Worm (Caenorhabditis elegans) whole organism, L2 larva: Measurements from ENCODE around the gene F13A7.11.

ENCODE experiments used
- C34F6.9 ChIP-seq: fragments of 150-350 bp; optimal IDR thresholded peaks from 2 replicates; lab custom pipeline; 2014; ENCODE audit warnings: missing biosample characterization, missing genetic modification characterization
- F13H6.1 ChIP-seq: sonication (generic microtip); optimal IDR thresholded peaks from 2 replicates; lab custom pipeline; 2016; ENCODE audit warnings: missing genetic modification characterization, missing compliant biosample characterization
- R02D3.7 ChIP-seq: fragments of 150-350 bp; optimal IDR thresholded peaks from 2 replicates; lab custom pipeline; 2014; ENCODE audit warnings: missing biosample characterization, missing genetic modification characterization
- Y55F3AM.14 ChIP-seq: fragments of 200-800 bp; sonication (Bioruptor generic); optimal IDR thresholded peaks from 2 replicates; lab custom pipeline; 2018; ENCODE audit warnings: mild to moderate bottlenecking, missing genetic modification characterization, missing compliant biosample characterization
- alr-1 ChIP-seq: fragments of 150-350 bp; optimal IDR thresholded peaks from 2 replicates; lab custom pipeline; 2014; ENCODE audit warnings: missing biosample characterization, missing genetic modification characterization
- aly-2 ChIP-seq: fragments of 150-350 bp; optimal IDR thresholded peaks from 2 replicates; lab custom pipeline; 2014; ENCODE audit warnings: missing biosample characterization, missing genetic modification characterization
- ama-1 ChIP-seq: fragments of 150-350 bp; optimal IDR thresholded peaks from 2 replicates; lab custom pipeline; 2018; ENCODE audit warnings: inconsistent platforms
- ceh-16 ChIP-seq: fragments of 150-350 bp; optimal IDR thresholded peaks from 2 replicates; lab custom pipeline; 2014; ENCODE audit warnings: missing biosample characterization, missing genetic modification characterization
- ceh-82 ChIP-seq: fragments of 150-350 bp; optimal IDR thresholded peaks from 2 replicates; lab custom pipeline; 2014; ENCODE audit warnings: missing biosample characterization, missing genetic modification characterization
- crh-2 ChIP-seq: sonication (generic microtip); optimal IDR thresholded peaks from 2 replicates; lab custom pipeline; 2017; ENCODE audit warnings: missing biosample characterization, missing genetic modification characterization
- dmd-4 ChIP-seq: sonication (generic microtip); optimal IDR thresholded peaks from 2 replicates; lab custom pipeline; 2017; ENCODE audit warnings: missing biosample characterization, missing genetic modification characterization
- egl-27 ChIP-seq: sonication (generic microtip); optimal IDR thresholded peaks from 3 replicates; lab custom pipeline; 2017; ENCODE audit warnings: missing biosample characterization, missing genetic modification reagents, missing genetic modification characterization
- fos-1 ChIP-seq: fragments of 150-350 bp; optimal IDR thresholded peaks from 2 replicates; lab custom pipeline; 2014; ENCODE audit warnings: missing biosample characterization, missing genetic modification characterization
- gmeb-1 ChIP-seq: fragments of 150-350 bp; optimal IDR thresholded peaks from 2 replicates; lab custom pipeline; 2014; ENCODE audit warnings: missing biosample characterization, missing genetic modification characterization
- lsy-2 ChIP-seq, 2 experiments: fragments of 150-350 bp in 1 of 2; sonication (generic microtip) in 1 of 2; optimal IDR thresholded peaks; 2 replicates each; lab custom pipeline; 2014 to 2017; ENCODE audit warnings: missing biosample characterization in 2 of 2, missing genetic modification characterization in 2 of 2
- mbf-1 ChIP-seq: sonication (generic microtip); optimal IDR thresholded peaks from 2 replicates; lab custom pipeline; 2017; ENCODE audit warnings: missing biosample characterization, missing genetic modification characterization
- mdl-1 ChIP-seq, 2 experiments: fragments of 150-350 bp in 1 of 2; sonication (generic microtip) in 1 of 2; optimal IDR thresholded peaks; 2 replicates each; lab custom pipeline; 2017; ENCODE audit warnings: missing biosample characterization in 2 of 2, missing genetic modification characterization in 2 of 2
- nhr-10 ChIP-seq: sonication (generic microtip); optimal IDR thresholded peaks from 2 replicates; lab custom pipeline; 2017; ENCODE audit warnings: missing biosample characterization, missing genetic modification characterization
- nhr-11 ChIP-seq: fragments of 150-350 bp; optimal IDR thresholded peaks from 2 replicates; lab custom pipeline; 2014; ENCODE audit warnings: missing biosample characterization, missing genetic modification characterization
- nhr-12 ChIP-seq: fragments of 150-350 bp; optimal IDR thresholded peaks from 2 replicates; lab custom pipeline; 2014; ENCODE audit warnings: missing biosample characterization, missing genetic modification characterization
- nhr-129 ChIP-seq: fragments of 150-350 bp; optimal IDR thresholded peaks from 2 replicates; lab custom pipeline; 2014; ENCODE audit warnings: missing biosample characterization, missing genetic modification characterization
- nhr-21 ChIP-seq: fragments of 150-350 bp; optimal IDR thresholded peaks from 2 replicates; lab custom pipeline; 2014; ENCODE audit warnings: missing biosample characterization, missing genetic modification characterization
- nhr-237 ChIP-seq: fragments of 150-350 bp; optimal IDR thresholded peaks from 2 replicates; lab custom pipeline; 2014; ENCODE audit warnings: missing biosample characterization, missing genetic modification characterization
- nhr-6 ChIP-seq: fragments of 150-350 bp; optimal IDR thresholded peaks from 2 replicates; lab custom pipeline; 2014; ENCODE audit warnings: missing biosample characterization, missing genetic modification characterization
- nhr-77 ChIP-seq: fragments of 150-350 bp; optimal IDR thresholded peaks from 2 replicates; lab custom pipeline; 2014; ENCODE audit warnings: missing biosample characterization, missing genetic modification characterization
- peb-1 ChIP-seq: fragments of 150-350 bp; optimal IDR thresholded peaks from 2 replicates; lab custom pipeline; 2014; ENCODE audit warnings: missing biosample characterization, missing genetic modification characterization
- sem-4 ChIP-seq: fragments of 150-350 bp; optimal IDR thresholded peaks from 2 replicates; lab custom pipeline; 2014; ENCODE audit warnings: missing biosample characterization, missing genetic modification reagents, missing genetic modification characterization
- skn-1 ChIP-seq: sonication (generic microtip); optimal IDR thresholded peaks from 2 replicates; lab custom pipeline; 2017; ENCODE audit warnings: missing biosample characterization, missing genetic modification characterization
- sma-3 ChIP-seq: sonication (generic microtip); optimal IDR thresholded peaks from 2 replicates; lab custom pipeline; 2016; ENCODE audit warnings: missing genetic modification reagents, missing genetic modification characterization, missing compliant biosample characterization
- sma-9 ChIP-seq, 2 experiments: fragments of 150-350 bp in 1 of 2; sonication (generic microtip) in 1 of 2; optimal IDR thresholded peaks; 2 replicates each; lab custom pipeline; 2014 to 2016; ENCODE audit warnings: missing genetic modification characterization in 2 of 2, mild to moderate bottlenecking in 1 of 2, missing biosample characterization in 1 of 2, missing compliant biosample characterization in 1 of 2, missing genetic modification reagents in 1 of 2, moderate library complexity in 1 of 2
- snpc-4 ChIP-seq: fragments of 150-350 bp; optimal IDR thresholded peaks from 2 replicates; lab custom pipeline; 2014; ENCODE audit warnings: missing biosample characterization, missing genetic modification characterization
- unc-39 ChIP-seq: fragments of 150-350 bp; optimal IDR thresholded peaks from 2 replicates; lab custom pipeline; 2014; ENCODE audit warnings: missing biosample characterization, missing genetic modification characterization
- unc-55 ChIP-seq: fragments of 150-350 bp; sonication (generic microtip); optimal IDR thresholded peaks from 3 replicates; lab custom pipeline; 2014; ENCODE audit warnings: missing biosample characterization, missing genetic modification reagents, missing genetic modification characterization
- unc-62 ChIP-seq: fragments of 150-350 bp; optimal IDR thresholded peaks from 2 replicates; lab custom pipeline; 2014; ENCODE audit warnings: missing biosample characterization, missing genetic modification reagents, missing genetic modification characterization
- zag-1 ChIP-seq: fragments of 150-350 bp; optimal IDR thresholded peaks from 2 replicates; lab custom pipeline; 2014; ENCODE audit warnings: missing biosample characterization, missing genetic modification characterization
- ztf-1 ChIP-seq: fragments of 200-800 bp; sonication (Bioruptor generic); conservative IDR thresholded peaks from 2 replicates; pipeline ENCODE4 v1.3.6; 2022; ENCODE audit warnings: missing genetic modification characterization, missing compliant biosample characterization
- ztf-4 ChIP-seq: fragments of 150-350 bp; optimal IDR thresholded peaks from 2 replicates; lab custom pipeline; 2014; ENCODE audit warnings: missing biosample characterization, missing genetic modification characterization

The F13A7.11 gene

ce11 chrV:16395131-16395530 is at the start of gene F13A7.11:
TSS of gene F13A7.11 (minus strand) at chrV:16395304.
- TF ChIP-seq nhr-21 (tag; lab: Kevin White, UChicago) (no peak), crh-2 (tag; lab: Kevin White, UChicago) (peak; percentile 11), nhr-12 (no peak), unc-55 (GFP tag; lab: Kevin White, UChicago) (peak; percentile 40), fos-1 (tag; lab: Kevin White, UChicago) (peak; percentile 80), nhr-237 (tag; lab: Kevin White, UChicago) (no peak), C34F6.9 (peak; percentile 15), nhr-77 (no peak), ztf-4 (tag; lab: Kevin White, UChicago) (no peak), gmeb-1 (tag; lab: Kevin White, UChicago) (peak; percentile 37), skn-1 (tag; lab: Kevin White, UChicago) (no peak), aly-2 (no peak), sma-3 (GFP tag; lab: Kevin White, UChicago) (peak; percentile 24), sma-9 (GFP tag; optimal IDR thresholded peaks at IDR 0.05; lab: Kevin White, UChicago) (peak; percentile 67), sma-9 (tag; optimal IDR thresholded peaks at IDR 0.05; lab: Kevin White, UChicago) (no peak), zag-1 (tag; lab: Kevin White, UChicago) (no peak), F13H6.1 (tag; lab: Kevin White, UChicago) (no peak), nhr-11 (no peak), nhr-129 (tag; lab: Kevin White, UChicago) (peak; percentile 100)

- TF ChIP-seq ztf-4 (tag; lab: Kevin White, UChicago) (no peak), sem-4 (tag; lab: Kevin White, UChicago) (no peak), Y55F3AM.14 (GFP tag; lab: Kevin White, UChicago) (no peak), egl-27 (tag; lab: Kevin White, UChicago) (no peak), ama-1 (no peak), alr-1 (tag; lab: Kevin White, UChicago) (no peak), ceh-82 (tag; lab: Kevin White, UChicago) (no peak), nhr-6 (no peak), dmd-4 (tag; lab: Kevin White, UChicago) (no peak)
Observed at ce11 chrV:16443626-16444025, 48.5 kb upstream of the F13A7.11 start, which contains the start of gene srh-141. TSS of gene srh-141 (plus strand) at chrV:16443926.

ce11 chrV:16437546-16437945 is 42.4 kb upstream of the F13A7.11 start, which contains the start of gene F26D2.15:
TSS of gene F26D2.15 (plus strand) at chrV:16437846.
- TF ChIP-seq peb-1 (no peak), unc-62 (GFP tag; lab: Kevin White, UChicago) (no peak), mbf-1 (tag; lab: Kevin White, UChicago) (no peak), alr-1 (tag; lab: Kevin White, UChicago) (no peak), R02D3.7 (no peak), Y55F3AM.14 (GFP tag; lab: Kevin White, UChicago) (no peak), unc-39 (tag; lab: Kevin White, UChicago) (no peak), ceh-16 (tag; lab: Kevin White, UChicago) (no peak), skn-1 (tag; lab: Kevin White, UChicago) (no peak)

- TF ChIP-seq Y55F3AM.14 (GFP tag; lab: Kevin White, UChicago): no peak
- TF ChIP-seq nhr-129 (tag; lab: Kevin White, UChicago): no peak
- no peak for TF ChIP-seq mdl-1 (tag; optimal IDR thresholded peaks at IDR 0.05; lab: Kevin White, UChicago)
- TF ChIP-seq C34F6.9: no peak
- TF ChIP-seq sma-3 (GFP tag; lab: Kevin White, UChicago): no peak
- no peak for TF ChIP-seq lsy-2 (tag; optimal IDR thresholded peaks at IDR 0.05; lab: Kevin White, UChicago)
- no peak for TF ChIP-seq sma-9 (GFP tag; optimal IDR thresholded peaks at IDR 0.05; lab: Kevin White, UChicago)
- no peak for TF ChIP-seq sma-9 (tag; optimal IDR thresholded peaks at IDR 0.05; lab: Kevin White, UChicago)
- no peak for TF ChIP-seq nhr-10 (tag; lab: Kevin White, UChicago)
- TF ChIP-seq nhr-11: no peak
- no peak for TF ChIP-seq ztf-1 (GFP tag; lab: Robert Waterston, UW)
- no peak for TF ChIP-seq dmd-4 (tag; lab: Kevin White, UChicago)
- no peak for TF ChIP-seq snpc-4 (tag; lab: Kevin White, UChicago)
- no peak for TF ChIP-seq nhr-6
Observed at ce11 chrV:16435510-16435909, 40.4 kb upstream of the F13A7.11 start, which contains the start of the genes F26D2.13 and F26D2.14. TSS of gene F26D2.13 (minus strand) at chrV:16435610. TSS of gene F26D2.14 (plus strand) at chrV:16435855.
